Fruit fly (Drosophila melanogaster) whole organism: ENCODE measurements around the gene Abcd3.

Source experiments
- EcR ChIP-seq, 2 experiments: fragments of >200 bp; optimal IDR thresholded peaks; 2 replicates each; lab custom pipeline; 2017; ENCODE audit warnings: missing biosample characterization in 2 of 2, missing genetic modification characterization in 2 of 2, missing genetic modification reagents in 2 of 2
- pan ChIP-seq: fragments of >200 bp; optimal IDR thresholded peaks from 2 replicates; lab custom pipeline; 2017
- psq ChIP-seq: fragments of >200 bp; optimal IDR thresholded peaks from 2 replicates; lab custom pipeline; 2017
- usp ChIP-seq: fragments of >200 bp; optimal IDR thresholded peaks from 2 replicates; lab custom pipeline; 2017; ENCODE audit warnings: missing biosample characterization, missing genetic modification characterization, mixed read lengths

- TF ChIP-seq psq = no peak
- TF ChIP-seq pan = no peak
- TF ChIP-seq EcR (GFP tag; optimal IDR thresholded peaks at IDR 0.05; lab: Kevin White, UChicago) = no peak
- no peak for TF ChIP-seq usp (GFP tag; lab: Kevin White, UChicago)
These were observed 32.3 kb downstream of the Abcd3 start for dm6 chrX:19782736-19783325.
